Worm (Caenorhabditis elegans) whole organism, L4 larva: ENCODE results near the gene rheb-1.

Experiments
- F37D6.2 ChIP-seq: sonication (generic microtip); optimal IDR thresholded peaks from 2 replicates; lab custom pipeline; 2016; ENCODE audit warnings: mild to moderate bottlenecking, missing genetic modification characterization, missing compliant biosample characterization
- R02D3.7 ChIP-seq: fragments of 150-350 bp; sonication (generic microtip); optimal IDR thresholded peaks from 3 replicates; lab custom pipeline; 2014; ENCODE audit warnings: missing biosample characterization, missing genetic modification characterization
- T20F7.1 ChIP-seq: fragments of 200-800 bp; sonication (Bioruptor generic); optimal IDR thresholded peaks from 2 replicates; lab custom pipeline; 2018; ENCODE audit warnings: mild to moderate bottlenecking, missing genetic modification characterization, missing compliant biosample characterization
- Y5F2A.4 ChIP-seq: fragments of 200-800 bp; sonication (Bioruptor generic); optimal IDR thresholded peaks from 2 replicates; lab custom pipeline; 2018; ENCODE audit warnings: mild to moderate bottlenecking, missing genetic modification characterization, missing compliant biosample characterization
- aha-1 ChIP-seq: fragments of 150-350 bp; peaks from one replicate; lab custom pipeline; 2014; ENCODE audit warnings: missing biosample characterization, missing genetic modification characterization
- aly-2 ChIP-seq: sonication (generic microtip); optimal IDR thresholded peaks from 2 replicates; lab custom pipeline; 2018; ENCODE audit warnings: missing biosample characterization, missing genetic modification characterization
- ceh-20 ChIP-seq: fragments of 200-800 bp; sonication (Bioruptor generic); IDR thresholded peaks from 2 replicates; pipeline ENCODE4 v1.3.6; 2022; ENCODE audit warnings: missing genetic modification reagents, missing genetic modification characterization, missing compliant biosample characterization
- ceh-28 ChIP-seq: fragments of 150-350 bp; optimal IDR thresholded peaks from 2 replicates; lab custom pipeline; 2014; ENCODE audit warnings: missing biosample characterization, missing genetic modification reagents, missing genetic modification characterization
- ceh-32 ChIP-seq: sonication (generic microtip); optimal IDR thresholded peaks from 2 replicates; lab custom pipeline; 2016; ENCODE audit warnings: mild to moderate bottlenecking, missing genetic modification characterization, missing compliant biosample characterization; ENCODE audit not compliant: poor library complexity
- cey-2 ChIP-seq: sonication (generic microtip); optimal IDR thresholded peaks from 3 replicates; lab custom pipeline; 2017; ENCODE audit warnings: missing genetic modification characterization, mild to moderate bottlenecking, missing compliant biosample characterization, antibody characterized with exemption, borderline replicate concordance; ENCODE audit not compliant: insufficient read depth
- ctbp-1 ChIP-seq: fragments of 200-800 bp; sonication (Bioruptor generic); IDR thresholded peaks from 2 replicates; pipeline ENCODE4 v1.3.6; 2022; ENCODE audit warnings: missing genetic modification reagents, missing genetic modification characterization, missing compliant biosample characterization
- daf-12 ChIP-seq: fragments of 150-350 bp; optimal IDR thresholded peaks from 2 replicates; lab custom pipeline; 2014; ENCODE audit warnings: missing biosample characterization, missing genetic modification reagents, missing genetic modification characterization
- daf-16 ChIP-seq, 3 experiments: sonication (generic microtip); optimal IDR thresholded peaks; 2 replicates each; lab custom pipeline; 2016 to 2017; ENCODE audit warnings: missing genetic modification characterization in 3 of 3, missing genetic modification reagents in 3 of 3, mild to moderate bottlenecking in 2 of 3, missing compliant biosample characterization in 2 of 3, missing biosample characterization in 1 of 3, moderate library complexity in 1 of 3
- daf-19 ChIP-seq: fragments of 200-800 bp; sonication (Bioruptor generic); conservative IDR thresholded peaks from 2 replicates; pipeline ENCODE4 v1.3.6; 2022; ENCODE audit warnings: missing genetic modification characterization, missing compliant biosample characterization
- dmd-6 ChIP-seq: fragments of 200-800 bp; sonication (Bioruptor generic); IDR thresholded peaks from 2 replicates; pipeline ENCODE4 v1.3.6; 2022; ENCODE audit warnings: missing genetic modification reagents, missing genetic modification characterization, missing compliant biosample characterization
- dmd-8 ChIP-seq: fragments of 200-800 bp; sonication (Bioruptor generic); IDR thresholded peaks from 2 replicates; pipeline ENCODE4 v1.3.6; 2022; ENCODE audit warnings: missing genetic modification characterization, missing compliant biosample characterization
- dmd-9 ChIP-seq: fragments of 200-800 bp; sonication (Bioruptor generic); IDR thresholded peaks from 2 replicates; pipeline ENCODE4 v1.3.6; 2022; ENCODE audit warnings: missing genetic modification reagents, missing genetic modification characterization, missing compliant biosample characterization
- dve-1 ChIP-seq: sonication (generic microtip); optimal IDR thresholded peaks from 2 replicates; lab custom pipeline; 2017; ENCODE audit warnings: antibody characterized with exemption, mild to moderate bottlenecking, missing genetic modification characterization, missing compliant biosample characterization; ENCODE audit not compliant: insufficient read depth
- fkh-10 ChIP-seq: fragments of 150-350 bp; optimal IDR thresholded peaks from 2 replicates; lab custom pipeline; 2014; ENCODE audit warnings: missing biosample characterization, missing genetic modification reagents, missing genetic modification characterization
- hif-1 ChIP-seq, 2 experiments: sonication (generic microtip); optimal IDR thresholded peaks; 2 replicates each; lab custom pipeline; 2016 to 2017; ENCODE audit warnings: missing compliant biosample characterization in 2 of 2, missing genetic modification characterization in 2 of 2, missing genetic modification reagents in 2 of 2, missing genotype in 2 of 2, mild to moderate bottlenecking in 1 of 2
- hmg-1.1 ChIP-seq: fragments of 200-800 bp; sonication (Bioruptor generic); IDR thresholded peaks from 2 replicates; pipeline ENCODE4 v1.3.6; 2022; ENCODE audit warnings: missing genetic modification reagents, missing genetic modification characterization, missing compliant biosample characterization
- lin-1 ChIP-seq: fragments of 200-800 bp; sonication (Bioruptor generic); IDR thresholded peaks from 2 replicates; pipeline ENCODE4 v1.3.6; 2022; ENCODE audit warnings: missing genetic modification reagents, missing genetic modification characterization, missing compliant biosample characterization
- lin-15B ChIP-seq: fragments of 150-350 bp; sonication (generic microtip); optimal IDR thresholded peaks from 3 replicates; lab custom pipeline; 2014; ENCODE audit warnings: missing biosample characterization, missing genetic modification characterization
- lir-3 ChIP-seq: sonication (generic microtip); optimal IDR thresholded peaks from 2 replicates; lab custom pipeline; 2016; ENCODE audit warnings: mild to moderate bottlenecking, missing genetic modification characterization, missing compliant biosample characterization
- lsy-2 ChIP-seq, 2 experiments: fragments of 150-350 bp in 1 of 2; sonication (generic microtip) in 1 of 2; optimal IDR thresholded peaks; 2 replicates each; lab custom pipeline; 2014 to 2017; ENCODE audit warnings: missing biosample characterization in 2 of 2, missing genetic modification characterization in 2 of 2
- mdl-1 ChIP-seq, 2 experiments: fragments of 150-350 bp in 1 of 2; sonication (generic microtip) in 1 of 2; optimal IDR thresholded peaks; 2 replicates each; lab custom pipeline; 2014 to 2017; ENCODE audit warnings: missing biosample characterization in 2 of 2, missing genetic modification characterization in 2 of 2
- mep-1 ChIP-seq: fragments of 150-350 bp; sonication (generic microtip); optimal IDR thresholded peaks from 3 replicates; lab custom pipeline; 2014; ENCODE audit warnings: missing biosample characterization, missing genetic modification characterization
- mes-2 ChIP-seq: sonication (generic microtip); optimal IDR thresholded peaks from 2 replicates; lab custom pipeline; 2016; ENCODE audit warnings: missing genotype, mild to moderate bottlenecking, missing genetic modification characterization, missing compliant biosample characterization; ENCODE audit not compliant: poor library complexity, severe bottlenecking
- mxl-2 ChIP-seq: fragments of 200-800 bp; sonication (Bioruptor generic); conservative IDR thresholded peaks from 2 replicates; pipeline ENCODE4 v1.3.6; 2022; ENCODE audit warnings: missing genetic modification reagents, missing genetic modification characterization, missing compliant biosample characterization
- nhr-28 ChIP-seq: fragments of 150-350 bp; optimal IDR thresholded peaks from 2 replicates; lab custom pipeline; 2014; ENCODE audit warnings: missing biosample characterization, missing genetic modification characterization
- nhr-42 ChIP-seq: fragments of 200-800 bp; sonication (Bioruptor generic); IDR thresholded peaks from 2 replicates; pipeline ENCODE4 v1.3.6; 2022; ENCODE audit warnings: missing genetic modification characterization, missing compliant biosample characterization
- nhr-48 ChIP-seq: sonication (generic microtip); optimal IDR thresholded peaks from 2 replicates; lab custom pipeline; 2016; ENCODE audit warnings: mild to moderate bottlenecking, missing genetic modification characterization, missing compliant biosample characterization
- nhr-6 ChIP-seq: fragments of 150-350 bp; optimal IDR thresholded peaks from 2 replicates; lab custom pipeline; 2014; ENCODE audit warnings: missing biosample characterization, missing genetic modification characterization
- nhr-77 ChIP-seq: fragments of 150-350 bp; optimal IDR thresholded peaks from 2 replicates; lab custom pipeline; 2014; ENCODE audit warnings: missing biosample characterization, missing genetic modification characterization
- pha-4 ChIP-seq, 2 experiments: fragments of 150-350 bp in 1 of 2; fragments of 200-800 bp in 1 of 2; sonication (Bioruptor generic) in 1 of 2; IDR thresholded peaks in 1 of 2; optimal IDR thresholded peaks in 1 of 2; 2 replicates each; pipeline versions ENCODE4 v1.3.6 to Lab custom; 2014 to 2022; ENCODE audit warnings: missing genetic modification characterization in 2 of 2, missing genetic modification reagents in 2 of 2, missing biosample characterization in 1 of 2, missing compliant biosample characterization in 1 of 2
- php-3 ChIP-seq: fragments of 200-800 bp; sonication (Bioruptor generic); IDR thresholded peaks from 2 replicates; pipeline ENCODE4 v1.3.6; 2022; ENCODE audit warnings: missing genetic modification reagents, missing genetic modification characterization, missing compliant biosample characterization
- saeg-2 ChIP-seq: fragments of 200-800 bp; sonication (Bioruptor generic); IDR thresholded peaks from 2 replicates; pipeline ENCODE4 v1.3.6; 2022; ENCODE audit warnings: missing genetic modification reagents, missing genetic modification characterization, missing compliant biosample characterization
- set-16 ChIP-seq: fragments of 200-800 bp; sonication (Bioruptor generic); IDR thresholded peaks from 2 replicates; pipeline ENCODE4 v1.3.6; 2022; ENCODE audit warnings: missing genetic modification reagents, missing genetic modification characterization, missing compliant biosample characterization
- skn-1 ChIP-seq: fragments of 150-350 bp; optimal IDR thresholded peaks from 2 replicates; lab custom pipeline; 2014; ENCODE audit warnings: missing biosample characterization, missing genetic modification characterization
- snpc-1.2 ChIP-seq: fragments of 200-800 bp; sonication (Bioruptor generic); IDR thresholded peaks from 2 replicates; pipeline ENCODE4 v1.3.6; 2022; ENCODE audit warnings: missing genetic modification reagents, missing genetic modification characterization, missing compliant biosample characterization
- snpc-4 ChIP-seq: fragments of 150-350 bp; optimal IDR thresholded peaks from 2 replicates; lab custom pipeline; 2014; ENCODE audit warnings: missing biosample characterization, missing genetic modification characterization
- spr-1 ChIP-seq: sonication (generic microtip); optimal IDR thresholded peaks from 2 replicates; lab custom pipeline; 2016; ENCODE audit warnings: mild to moderate bottlenecking, missing genetic modification characterization, missing compliant biosample characterization
- tra-1 ChIP-seq: fragments of 200-800 bp; sonication (Bioruptor generic); IDR thresholded peaks from 2 replicates; pipeline ENCODE4 v1.3.6; 2022; ENCODE audit warnings: missing genetic modification reagents, missing genetic modification characterization, missing compliant biosample characterization
- unc-62 ChIP-seq, 3 experiments: fragments of 150-350 bp in 1 of 3; sonication (generic microtip); optimal IDR thresholded peaks in 2 of 3; peaks in 1 of 3; 1 replicate in 1 of 3; 2 replicates in 2 of 3; lab custom pipeline; 2014 to 2017; ENCODE audit warnings: missing biosample characterization in 3 of 3, missing genetic modification characterization in 3 of 3, missing genetic modification reagents in 3 of 3, missing genotype in 1 of 3
- zag-1 ChIP-seq: fragments of 150-350 bp; optimal IDR thresholded peaks from 2 replicates; lab custom pipeline; 2014; ENCODE audit warnings: missing biosample characterization, missing genetic modification characterization
- zfp-2 ChIP-seq: sonication (generic microtip); optimal IDR thresholded peaks from 2 replicates; lab custom pipeline; 2016; ENCODE audit warnings: mild to moderate bottlenecking, missing genetic modification characterization, missing compliant biosample characterization
- ztf-11 ChIP-seq: fragments of 150-350 bp; optimal IDR thresholded peaks from 2 replicates; lab custom pipeline; 2014; ENCODE audit warnings: missing biosample characterization, missing genetic modification characterization

rheb-1 gene

DNA sequence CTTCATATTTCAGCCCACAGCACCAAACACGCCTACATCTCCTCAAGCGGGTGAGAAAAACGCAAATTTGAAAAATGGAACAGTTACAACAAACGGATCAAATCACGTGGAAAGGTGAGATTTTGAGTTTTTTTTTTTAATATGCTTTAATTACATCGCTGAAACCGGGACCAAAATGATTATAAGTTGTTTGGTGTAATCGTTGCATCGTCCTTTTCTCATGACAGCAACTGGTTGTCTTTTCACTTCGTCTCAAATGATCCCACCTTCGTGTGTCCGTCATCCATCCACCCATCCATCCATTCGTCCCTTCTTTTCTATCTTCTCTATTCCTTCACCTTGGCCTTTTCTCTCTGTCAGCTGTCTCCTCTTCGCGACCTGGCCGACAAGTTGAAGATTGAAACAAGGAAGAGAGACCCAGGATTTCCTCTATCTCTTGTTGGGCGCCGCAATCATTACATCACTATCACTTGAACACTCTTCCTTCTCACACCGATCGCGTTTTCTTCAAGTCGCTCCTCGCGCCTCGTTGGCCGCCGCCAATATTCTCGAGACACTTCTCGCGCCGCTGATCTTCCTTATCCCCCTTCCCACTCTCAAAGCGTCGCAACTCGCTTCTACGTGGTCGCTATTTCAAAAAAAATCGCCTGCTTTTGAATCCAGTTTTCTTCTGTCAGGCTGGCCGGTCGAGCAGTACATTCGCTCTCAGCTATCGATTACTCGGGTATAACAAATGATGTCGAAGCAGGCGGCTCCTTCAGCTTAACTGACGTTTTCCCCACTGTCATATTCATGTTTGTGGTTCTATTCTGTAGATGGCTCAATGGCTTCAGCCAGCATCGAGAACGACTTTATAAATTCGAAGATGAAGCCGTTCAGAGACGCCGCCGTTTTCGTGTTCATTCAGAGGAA is 1.6 kb upstream of the rheb-1 start:
- TF ChIP-seq pha-4 (GFP tag; IDR thresholded peaks at IDR 0.05; lab: Robert Waterston, UW) (no peak), pha-4 (tag; optimal IDR thresholded peaks at IDR 0.05; lab: Kevin White, UChicago) (no peak), aly-2 (tag; lab: Kevin White, UChicago) (no peak), mep-1 (tag; lab: Kevin White, UChicago) (peak; percentile 16), mdl-1 (tag; optimal IDR thresholded peaks at IDR 0.05; lab: Kevin White, UChicago) (peak in 1 of 2 experiments; percentile 39), nhr-77 (tag; lab: Kevin White, UChicago) (no peak), nhr-42 (GFP tag; lab: Robert Waterston, UW) (no peak), dve-1 (tag; lab: Kevin White, UChicago) (no peak), lir-3 (tag; lab: Kevin White, UChicago) (no peak), snpc-1.2 (no peak), set-16 (GFP tag; lab: Robert Waterston, UW) (peak; percentile 54), mxl-2 (GFP tag; lab: Robert Waterston, UW) (no peak), daf-12 (tag; lab: Kevin White, UChicago) (no peak), daf-16 (GFP tag; optimal IDR thresholded peaks at IDR 0.05; lab: Kevin White, UChicago) (peak in 1 of 2 experiments; percentile 32), daf-16 (tag; optimal IDR thresholded peaks at IDR 0.05; lab: Kevin White, UChicago) (no peak), lin-1 (GFP tag; lab: Robert Waterston, UW) (no peak), spr-1 (tag; lab: Kevin White, UChicago) (no peak), zag-1 (tag; lab: Kevin White, UChicago) (no peak), ceh-32 (tag; lab: Kevin White, UChicago) (no peak), cey-2 (tag; lab: Kevin White, UChicago) (no peak), ceh-20 (GFP tag; lab: Robert Waterston, UW) (no peak), skn-1 (tag; lab: Kevin White, UChicago) (no peak), php-3 (GFP tag; lab: Robert Waterston, UW) (no peak), Y5F2A.4 (no peak), dmd-6 (GFP tag; lab: Robert Waterston, UW) (no peak), ztf-11 (no peak), dmd-9 (0 out of 2 replicates have a peak, but pooled peaks have one; percentile 14), daf-19 (GFP tag; lab: Robert Waterston, UW) (no peak), fkh-10 (GFP tag; lab: Kevin White, UChicago) (no peak), T20F7.1 (GFP tag; lab: Kevin White, UChicago) (no peak), zfp-2 (tag; lab: Kevin White, UChicago) (no peak), lin-15B (tag; lab: Kevin White, UChicago) (no peak), hmg-1.1 (GFP tag; lab: Robert Waterston, UW) (peak; percentile 38; the same call in 1 of the 2 replicates), hif-1 (tag; optimal IDR thresholded peaks at IDR 0.05; lab: Kevin White, UChicago) (no peak), lsy-2 (tag; optimal IDR thresholded peaks at IDR 0.05; lab: Kevin White, UChicago) (peak in 1 of 2 experiments; percentile 53), snpc-4 (tag; lab: Kevin White, UChicago) (no peak), unc-62 (GFP tag; optimal IDR thresholded peaks at IDR 0.05 in 1 of 2; lab: Kevin White, UChicago) (peak in 1 of 2 experiments; percentile 100), unc-62 (tag; optimal IDR thresholded peaks at IDR 0.05; lab: Kevin White, UChicago) (no peak), ctbp-1 (GFP tag; lab: Robert Waterston, UW) (no peak; the same call in 1 of the 2 replicates), nhr-48 (no peak), aha-1 (peak; percentile 99), R02D3.7 (tag; lab: Kevin White, UChicago) (no peak), nhr-6 (tag; lab: Kevin White, UChicago) (no peak), mes-2 (tag; lab: Kevin White, UChicago) (peak; percentile 19), F37D6.2 (no peak), saeg-2 (GFP tag; lab: Robert Waterston, UW) (no peak), dmd-8 (no peak), tra-1 (GFP tag; lab: Robert Waterston, UW) (no peak), ceh-28 (tag; lab: Kevin White, UChicago) (no peak), nhr-28 (tag; lab: Kevin White, UChicago) (peak; percentile 42)
